Worm (Caenorhabditis elegans): ENCODE results near the gene F37B4.15.

F37B4.15 gene

DNA sequence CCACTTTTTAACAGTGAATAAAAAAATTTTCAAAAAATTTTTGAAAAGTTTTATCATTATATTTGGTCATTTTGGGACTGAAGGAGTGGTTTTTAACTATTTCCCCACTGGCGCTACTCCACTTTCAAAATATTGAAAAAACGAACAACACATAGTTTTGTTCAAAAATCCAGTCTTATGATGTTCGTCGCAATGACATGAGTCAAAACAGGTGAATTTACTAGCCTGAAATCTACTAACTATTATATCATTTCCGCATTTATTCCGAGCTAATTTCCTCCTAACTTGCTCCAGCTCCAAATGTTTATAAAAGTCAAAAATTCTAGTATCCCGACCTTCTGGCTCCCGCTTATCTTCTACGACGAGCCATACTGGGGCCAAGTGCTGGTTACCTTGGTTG, 7.6 kb upstream of the F37B4.15 start, which contains the start of gene sre-24:
sre-24 (plus strand) TSS at position 301 of the 400 bp plus-strand sequence.
- TF ChIP-seq elt-1 (tag; optimal IDR thresholded peaks at IDR 0.05; ENCODE audit: borderline replicate concordance, insufficient read depth) = no peak
- TF ChIP-seq ham-2 (GFP tag; optimal IDR thresholded peaks at IDR 0.05) = no peak
- TF ChIP-seq zip-8 (tag; optimal IDR thresholded peaks at IDR 0.05) = no peak
- no peak for TF ChIP-seq snpc-4 (tag; optimal IDR thresholded peaks at IDR 0.05)
- no peak for TF ChIP-seq ceh-39 (tag; optimal IDR thresholded peaks at IDR 0.05)
- no peak for TF ChIP-seq mep-1 (tag; optimal IDR thresholded peaks at IDR 0.05)
- TF ChIP-seq pha-4 (tag; optimal IDR thresholded peaks at IDR 0.05) = no peak
- TF ChIP-seq unc-120 (tag; optimal IDR thresholded peaks at IDR 0.05; ENCODE audit: poor library complexity, severe bottlenecking) = no peak
- TF ChIP-seq mab-5 (tag; optimal IDR thresholded peaks at IDR 0.05) = no peak
- TF ChIP-seq unc-39 (tag; optimal IDR thresholded peaks at IDR 0.05) = no peak
- TF ChIP-seq nhr-12 (tag; optimal IDR thresholded peaks at IDR 0.05) = no peak
- no peak for TF ChIP-seq nhr-76 (tag; optimal IDR thresholded peaks at IDR 0.05)
- no peak for TF ChIP-seq ceh-43 (GFP tag; optimal IDR thresholded peaks at IDR 0.05)
- TF ChIP-seq nhr-28 (tag; optimal IDR thresholded peaks at IDR 0.05) = no peak

ce11 chrV:2888265-2888664, 3.8 kb upstream of the F37B4.15 start:
- TF ChIP-seq nhr-12 (tag; optimal IDR thresholded peaks at IDR 0.05) = no peak

- TF ChIP-seq mls-2 (tag; optimal IDR thresholded peaks at IDR 0.05) = no peak
Measured at ce11 chrV:2888681-2889080, 3.3 kb upstream of the F37B4.15 start, which contains the start of gene srw-4. TSS of gene srw-4 (minus strand) at chrV:2888781.

DNA sequence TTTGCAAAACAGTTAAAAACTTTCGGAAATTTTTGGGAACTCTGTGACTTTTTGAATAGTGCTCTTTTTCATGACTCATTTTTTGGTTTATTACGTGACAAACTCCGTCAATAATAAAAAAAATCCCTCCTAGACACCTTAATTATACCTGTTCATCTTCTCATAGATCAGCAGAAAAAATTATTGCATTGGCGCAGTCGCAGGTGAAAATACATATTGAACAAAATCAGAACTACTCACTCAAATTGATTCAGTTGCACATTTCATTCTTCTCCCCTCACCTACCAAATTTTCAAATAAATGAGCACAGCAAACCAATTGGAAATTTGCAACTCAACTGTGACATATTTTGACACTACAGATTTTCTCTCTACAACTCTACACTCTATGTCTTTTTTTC, 949 bp downstream of the F37B4.15 start, which contains the start of gene srh-127:
srh-127 (plus strand) TSS at position 301 of the 400 bp plus-strand sequence.
- no peak for TF ChIP-seq lin-13 (tag; optimal IDR thresholded peaks at IDR 0.05)
- no peak for TF ChIP-seq nhr-12 (tag; optimal IDR thresholded peaks at IDR 0.05)
- TF ChIP-seq lsy-2 (tag; optimal IDR thresholded peaks at IDR 0.05) = no peak
- no peak for TF ChIP-seq mep-1 (tag; optimal IDR thresholded peaks at IDR 0.05)
- TF ChIP-seq cnd-1 (tag; optimal IDR thresholded peaks at IDR 0.05) = no peak
- TF ChIP-seq elt-3 (tag; optimal IDR thresholded peaks at IDR 0.05) = no peak
- no peak for TF ChIP-seq unc-62 (GFP tag; optimal IDR thresholded peaks at IDR 0.05)
- no peak for TF ChIP-seq drap-1 (GFP tag; optimal IDR thresholded peaks at IDR 0.05)
- TF ChIP-seq elt-1 (tag; optimal IDR thresholded peaks at IDR 0.05; ENCODE audit: borderline replicate concordance, insufficient read depth) = no peak
- TF ChIP-seq lin-32 (GFP tag; optimal IDR thresholded peaks at IDR 0.05) = no peak
- TF ChIP-seq flh-1 (GFP tag; optimal IDR thresholded peaks at IDR 0.05) = no peak
- no peak for TF ChIP-seq zip-8 (tag; optimal IDR thresholded peaks at IDR 0.05)
- no peak for TF ChIP-seq pha-4 (tag; optimal IDR thresholded peaks at IDR 0.05)
- TF ChIP-seq snpc-4 (tag; optimal IDR thresholded peaks at IDR 0.05) = no peak
- no peak for TF ChIP-seq blmp-1 (tag; optimal IDR thresholded peaks at IDR 0.05)
- TF ChIP-seq ces-1 (GFP tag; optimal IDR thresholded peaks at IDR 0.05) = no peak
- no peak for TF ChIP-seq unc-39 (tag; optimal IDR thresholded peaks at IDR 0.05)

- TF ChIP-seq mab-5 (tag; optimal IDR thresholded peaks at IDR 0.05) (no peak), ham-2 (GFP tag; optimal IDR thresholded peaks at IDR 0.05) (no peak), blmp-1 (tag; optimal IDR thresholded peaks at IDR 0.05) (no peak), ces-1 (GFP tag; optimal IDR thresholded peaks at IDR 0.05) (no peak), elt-1 (tag; optimal IDR thresholded peaks at IDR 0.05; ENCODE audit: borderline replicate concordance, insufficient read depth) (no peak), nhr-12 (tag; optimal IDR thresholded peaks at IDR 0.05) (no peak), cnd-1 (tag; optimal IDR thresholded peaks at IDR 0.05) (no peak), elt-3 (tag; optimal IDR thresholded peaks at IDR 0.05) (no peak), nhr-76 (tag; optimal IDR thresholded peaks at IDR 0.05) (no peak), nhr-2 (tag; optimal IDR thresholded peaks at IDR 0.05) (no peak), nhr-28 (tag; optimal IDR thresholded peaks at IDR 0.05) (no peak), lin-32 (GFP tag; optimal IDR thresholded peaks at IDR 0.05) (no peak), zip-8 (tag; optimal IDR thresholded peaks at IDR 0.05) (no peak), unc-62 (GFP tag; optimal IDR thresholded peaks at IDR 0.05) (no peak)
Measured at ce11 chrV:2896198-2896660, 4.2 kb downstream of the F37B4.15 start, which contains the start of gene pals-32. TSS of gene pals-32 (plus strand) at chrV:2896610.

DNA sequence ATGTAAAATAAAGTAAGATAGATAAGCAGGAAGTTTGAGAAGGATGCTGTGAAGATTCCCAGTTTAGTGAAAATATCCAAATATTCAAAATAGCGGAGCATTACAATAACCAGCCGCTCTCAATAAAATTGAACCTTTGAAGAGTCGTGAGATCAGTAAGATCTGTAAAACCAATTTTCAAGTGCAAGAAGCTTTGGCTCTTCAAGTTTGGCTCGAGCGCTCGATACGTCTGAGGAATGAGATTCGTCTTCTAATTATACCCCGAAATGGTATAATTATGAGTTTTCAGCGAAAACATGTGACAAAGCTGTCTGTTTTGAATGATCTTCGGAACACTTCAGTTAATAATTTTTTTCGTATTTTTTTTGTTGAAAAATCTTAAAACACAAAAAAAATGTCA, 7.8 kb downstream of the F37B4.15 start, which contains the start of gene str-46:
str-46 (minus strand) TSS at position 101 of the 400 bp plus-strand sequence.
- no peak for TF ChIP-seq nhr-28 (tag; optimal IDR thresholded peaks at IDR 0.05)
- no peak for TF ChIP-seq lin-13 (tag; optimal IDR thresholded peaks at IDR 0.05)
- no peak for TF ChIP-seq pha-4 (tag; optimal IDR thresholded peaks at IDR 0.05)
- TF ChIP-seq unc-62 (GFP tag; optimal IDR thresholded peaks at IDR 0.05) = no peak
- no peak for TF ChIP-seq nhr-237 (tag; optimal IDR thresholded peaks at IDR 0.05)
- no peak for TF ChIP-seq nhr-12 (tag; optimal IDR thresholded peaks at IDR 0.05)
- no peak for TF ChIP-seq flh-1 (GFP tag; optimal IDR thresholded peaks at IDR 0.05)
- no peak for TF ChIP-seq ceh-39 (tag; optimal IDR thresholded peaks at IDR 0.05)
- no peak for TF ChIP-seq M03D4.4 (tag; optimal IDR thresholded peaks at IDR 0.05)
- no peak for TF ChIP-seq lin-32 (GFP tag; optimal IDR thresholded peaks at IDR 0.05)
- no peak for TF ChIP-seq unc-120 (tag; optimal IDR thresholded peaks at IDR 0.05; ENCODE audit: poor library complexity, severe bottlenecking)

All from whole organism, mixed stage, embryonic.